Worm (Caenorhabditis elegans) whole organism, L1 larva: ENCODE measurements around the gene nhr-181.

ENCODE experiments used
- aha-1 ChIP-seq: fragments of 150-350 bp; optimal IDR thresholded peaks from 2 replicates; lab custom pipeline; 2014; ENCODE audit warnings: missing biosample characterization, missing genetic modification characterization
- aly-2 ChIP-seq: fragments of 150-350 bp; optimal IDR thresholded peaks from 2 replicates; lab custom pipeline; 2014; ENCODE audit warnings: missing biosample characterization, missing genetic modification characterization
- ces-1 ChIP-seq: fragments of 150-350 bp; optimal IDR thresholded peaks from 2 replicates; lab custom pipeline; 2014; ENCODE audit warnings: missing biosample characterization, missing genetic modification reagents, missing genetic modification characterization
- fos-1 ChIP-seq: fragments of 150-350 bp; optimal IDR thresholded peaks from 2 replicates; lab custom pipeline; 2014; ENCODE audit warnings: missing biosample characterization, missing genetic modification characterization
- jun-1 ChIP-seq: fragments of 150-350 bp; optimal IDR thresholded peaks from 2 replicates; lab custom pipeline; 2014; ENCODE audit warnings: missing biosample characterization, missing genetic modification reagents, missing genetic modification characterization
- lin-13 ChIP-seq: fragments of 150-350 bp; optimal IDR thresholded peaks from 2 replicates; lab custom pipeline; 2014; ENCODE audit warnings: missing biosample characterization, missing genetic modification reagents, missing genetic modification characterization
- mep-1 ChIP-seq: fragments of 150-350 bp; optimal IDR thresholded peaks from 2 replicates; lab custom pipeline; 2014; ENCODE audit warnings: missing biosample characterization, missing genetic modification characterization
- nhr-237 ChIP-seq: fragments of 150-350 bp; optimal IDR thresholded peaks from 2 replicates; lab custom pipeline; 2014; ENCODE audit warnings: missing biosample characterization, missing genetic modification characterization
- snpc-4 ChIP-seq: fragments of 150-350 bp; optimal IDR thresholded peaks from 2 replicates; lab custom pipeline; 2014; ENCODE audit warnings: missing biosample characterization, missing genetic modification characterization
- unc-130 ChIP-seq: fragments of 150-350 bp; optimal IDR thresholded peaks from 2 replicates; lab custom pipeline; 2017; ENCODE audit warnings: missing biosample characterization, missing genetic modification characterization, inconsistent platforms
- vab-15 ChIP-seq: sonication (generic microtip); optimal IDR thresholded peaks from 2 replicates; lab custom pipeline; 2017; ENCODE audit warnings: missing genotype, mild to moderate bottlenecking, missing genetic modification characterization, missing compliant biosample characterization
- xbp-1 ChIP-seq: sonication (generic microtip); optimal IDR thresholded peaks from 2 replicates; lab custom pipeline; 2016; ENCODE audit warnings: missing genetic modification characterization, missing compliant biosample characterization
- zag-1 ChIP-seq: fragments of 150-350 bp; optimal IDR thresholded peaks from 2 replicates; lab custom pipeline; 2014; ENCODE audit warnings: missing biosample characterization, missing genetic modification characterization

- TF ChIP-seq ces-1 (GFP tag; lab: Kevin White, UChicago) (no peak), aha-1 (tag; lab: Kevin White, UChicago) (no peak), xbp-1 (tag; lab: Kevin White, UChicago) (no peak), jun-1 (no peak), aly-2 (tag; lab: Kevin White, UChicago) (no peak), lin-13 (GFP tag; lab: Kevin White, UChicago) (no peak), unc-130 (tag; lab: Kevin White, UChicago) (no peak), zag-1 (tag; lab: Kevin White, UChicago) (no peak), mep-1 (tag; lab: Kevin White, UChicago) (no peak), fos-1 (tag; lab: Kevin White, UChicago) (no peak), vab-15 (tag; lab: Kevin White, UChicago) (no peak), snpc-4 (tag; lab: Kevin White, UChicago) (no peak), nhr-237 (tag; lab: Kevin White, UChicago) (no peak)
These were observed 48.7 kb upstream of the nhr-181 start, which contains the start of gene phat-7 for ce11 chrV:4046122-4046521.
